Fruit fly (Drosophila melanogaster): ENCODE results near the gene CG32071.

Gene CG32071

dm6 chr3L:11097982-11098663 lies 5.5 kb downstream of the CG32071 start, which contains the start of the genes Irbp18 and APP-BP1 (continued):
- TF ChIP-seq Sox102F (GFP tag; optimal IDR thresholded peaks at IDR 0.05) (peak; percentile 93), CG32772 (GFP tag; IDR thresholded peaks at IDR 0.05) (peak; percentile 86), Nf-YB (GFP tag; optimal IDR thresholded peaks at IDR 0.05) (peak; percentile 78), Sry-β (GFP tag; optimal IDR thresholded peaks at IDR 0.05) (peak; percentile 37), Gsc (GFP tag; IDR thresholded peaks at IDR 0.05) (peak; percentile 58; the same call in 1 of the 2 replicates), pita (GFP tag; optimal IDR thresholded peaks at IDR 0.05) (no peak), CG2202 (tag; optimal IDR thresholded peaks at IDR 0.05) (peak; percentile 83), Doc2 (GFP tag; IDR thresholded peaks at IDR 0.05) (peak; percentile 36; the same call in 1 of the 2 replicates), CG32532 (GFP tag; IDR thresholded peaks at IDR 0.05) (peak; percentile 89), unpg (GFP tag; optimal IDR thresholded peaks at IDR 0.05) (peak; percentile 93), Dip2 (GFP tag; IDR thresholded peaks at IDR 0.05) (no peak), Spps (tag; optimal IDR thresholded peaks at IDR 0.05) (peak; percentile 87), ATbp (GFP tag; optimal IDR thresholded peaks at IDR 0.05) (peak; percentile 83), corto (GFP tag; optimal IDR thresholded peaks at IDR 0.05) (peak; percentile 76), CG2199 (GFP tag; IDR thresholded peaks at IDR 0.05) (0 out of 3 replicates have a peak, but pooled peaks have one; percentile 43), sima (GFP tag; optimal IDR thresholded peaks at IDR 0.05) (peak; percentile 41), Med (GFP tag) (peak; percentile 99), CG17361 (GFP tag; IDR thresholded peaks at IDR 0.05) (peak; percentile 97), Adf1 (GFP tag; IDR thresholded peaks at IDR 0.05) (peak; percentile 72), CG1792 (GFP tag; optimal IDR thresholded peaks at IDR 0.05) (peak; percentile 91), CG7556 (GFP tag; optimal IDR thresholded peaks at IDR 0.05) (peak; percentile 96), lmd (GFP tag; IDR thresholded peaks at IDR 0.05) (peak; percentile 86), CG13894 (tag; optimal IDR thresholded peaks at IDR 0.05) (peak; percentile 86), lab (GFP tag; optimal IDR thresholded peaks at IDR 0.05) (peak; percentile 95), Asciz (GFP tag; optimal IDR thresholded peaks at IDR 0.05) (peak; percentile 89), Mes4 (GFP tag; optimal IDR thresholded peaks at IDR 0.05) (peak; percentile 90), CG12071 (GFP tag; optimal IDR thresholded peaks at IDR 0.05) (peak; percentile 83), dysf (GFP tag; IDR thresholded peaks at IDR 0.05) (peak; percentile 88), CG34422 (GFP tag; IDR thresholded peaks at IDR 0.05) (peak; percentile 87), CG6254 (GFP tag; optimal IDR thresholded peaks at IDR 0.05) (peak; percentile 84), YL-1 (GFP tag; optimal IDR thresholded peaks at IDR 0.05) (peak; percentile 88), CG12769 (tag; optimal IDR thresholded peaks at IDR 0.05) (peak; percentile 92), en (GFP tag; optimal IDR thresholded peaks at IDR 0.05) (peak; percentile 83), Nf-YC (tag; optimal IDR thresholded peaks at IDR 0.05) (peak; percentile 82), CG13123 (GFP tag; optimal IDR thresholded peaks at IDR 0.05) (peak; percentile 84), cad (GFP tag; optimal IDR thresholded peaks at IDR 0.05) (no peak), row (GFP tag; IDR thresholded peaks at IDR 0.05) (peak; percentile 88), Taf1 (GFP tag; IDR thresholded peaks at IDR 0.05) (peak; percentile 67), sisA (GFP tag; IDR thresholded peaks at IDR 0.05) (peak; percentile 84), fd96Cb (tag; optimal IDR thresholded peaks at IDR 0.05) (peak; percentile 89), CG33213 (GFP tag; optimal IDR thresholded peaks at IDR 0.05) (peak; percentile 88), CG3847 (GFP tag; IDR thresholded peaks at IDR 0.05) (peak; percentile 89), CG7928 (GFP tag; optimal IDR thresholded peaks at IDR 0.05) (peak; percentile 69), Optix (GFP tag; IDR thresholded peaks at IDR 0.05) (peak; percentile 85), zen (tag; optimal IDR thresholded peaks at IDR 0.05) (peak; percentile 85), CG7839 (tag; optimal IDR thresholded peaks at IDR 0.05) (peak; percentile 94), onecut (GFP tag; IDR thresholded peaks at IDR 0.05) (peak; percentile 65), vvl (GFP tag; IDR thresholded peaks at IDR 0.05) (peak; percentile 89), Atf-2 (GFP tag; optimal IDR thresholded peaks at IDR 0.05) (peak; percentile 92), dmrt11E (tag; optimal IDR thresholded peaks at IDR 0.05) (peak; percentile 86)

All from whole organism, embryonic.